Worm (Caenorhabditis elegans): ENCODE measurements around the gene F31F4.1.
A peak's percentile ranks its signal among the peaks of the same experiment; 100 is the strongest.

Gene F31F4.1

DNA sequence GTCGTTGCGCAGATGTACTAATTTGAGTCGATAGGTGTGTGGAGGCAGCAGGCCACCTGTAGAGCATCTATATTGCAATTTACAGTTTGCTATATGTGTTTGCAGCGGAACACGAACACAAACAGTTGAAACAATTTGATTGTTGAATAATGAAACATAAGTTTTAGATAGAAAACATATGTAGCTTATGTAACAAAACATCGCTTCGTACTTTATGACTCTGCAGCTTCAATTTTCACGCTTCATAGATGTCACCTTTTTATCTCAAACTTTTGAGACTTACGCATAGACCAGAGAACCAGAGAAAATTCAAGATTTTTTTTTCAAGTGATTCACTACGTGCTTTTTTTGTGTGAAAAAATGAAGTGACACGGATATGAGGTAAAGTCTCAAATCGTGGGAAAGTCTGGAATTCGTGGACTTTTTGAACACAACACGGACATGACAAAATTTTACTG, 40.1 kb downstream of the F31F4.1 start, which contains the start of gene fbxb-72 (continued):
- TF ChIP-seq saeg-2 (GFP tag; IDR thresholded peaks at IDR 0.05), result peak; percentile 74
- no peak for TF ChIP-seq ceh-44 (GFP tag; IDR thresholded peaks at IDR 0.05)
- TF ChIP-seq nhr-42 (GFP tag; IDR thresholded peaks at IDR 0.05), result peak; percentile 89
- no peak for TF ChIP-seq nhr-237 (tag; optimal IDR thresholded peaks at IDR 0.05)
- peak; percentile 96 for TF ChIP-seq nhr-10 (tag; optimal IDR thresholded peaks at IDR 0.05)
- no peak for TF ChIP-seq ztf-11 (tag; optimal IDR thresholded peaks at IDR 0.05)
- TF ChIP-seq daf-8 (GFP tag; IDR thresholded peaks at IDR 0.05), result no peak
- peak; percentile 95 for TF ChIP-seq aha-1 (tag)
- peak; percentile 67; the same call in 1 of the 2 replicates for TF ChIP-seq pha-4 (GFP tag; IDR thresholded peaks at IDR 0.05)
- no peak for TF ChIP-seq pha-4 (tag; optimal IDR thresholded peaks at IDR 0.05)
- TF ChIP-seq unc-39 (tag; optimal IDR thresholded peaks at IDR 0.05), result no peak
- TF ChIP-seq dmd-6 (GFP tag; IDR thresholded peaks at IDR 0.05), result no peak
- peak; percentile 45 for TF ChIP-seq nhr-28 (tag; optimal IDR thresholded peaks at IDR 0.05)
- TF ChIP-seq aly-2 (tag; optimal IDR thresholded peaks at IDR 0.05), result no peak
- TF ChIP-seq gei-8 (GFP tag; optimal IDR thresholded peaks at IDR 0.05), result peak; percentile 13
- TF ChIP-seq rbr-2 (tag; optimal IDR thresholded peaks at IDR 0.05), result peak; percentile 34
- TF ChIP-seq hif-1 (tag; optimal IDR thresholded peaks at IDR 0.05), result peak; percentile 59 to 65
- TF ChIP-seq ZK337.2 (GFP tag; IDR thresholded peaks at IDR 0.05), result no peak
- no peak for TF ChIP-seq ZK546.5 (tag; optimal IDR thresholded peaks at IDR 0.05)
- TF ChIP-seq dmd-8 (GFP tag; IDR thresholded peaks at IDR 0.05), result no peak
- TF ChIP-seq Y75B8A.6 (GFP tag; IDR thresholded peaks at IDR 0.05), result peak; percentile 69; the same call in 1 of the 2 replicates
- TF ChIP-seq hlh-30 (tag; optimal IDR thresholded peaks at IDR 0.05; ENCODE audit: insufficient read depth), result peak; percentile 43
- TF ChIP-seq lin-29 (GFP tag; IDR thresholded peaks at IDR 0.05), result no peak; the same call in 1 of the 2 replicates
- TF ChIP-seq ceh-32 (tag; optimal IDR thresholded peaks at IDR 0.05; ENCODE audit: poor library complexity), result no peak
- no peak for TF ChIP-seq set-16 (GFP tag; IDR thresholded peaks at IDR 0.05)
- peak; percentile 42 for TF ChIP-seq mxl-3 (GFP tag; optimal IDR thresholded peaks at IDR 0.05)
- no peak for TF ChIP-seq nhr-25 (tag; optimal IDR thresholded peaks at IDR 0.05; ENCODE audit: borderline replicate concordance, insufficient read depth)
- peak; percentile 93 for TF ChIP-seq nhr-6 (tag; optimal IDR thresholded peaks at IDR 0.05)
- TF ChIP-seq ceh-20 (GFP tag; IDR thresholded peaks at IDR 0.05), result peak; percentile 59
- TF ChIP-seq F37D6.2 (tag; optimal IDR thresholded peaks at IDR 0.05), result no peak
- TF ChIP-seq F26F4.8 (GFP tag; conservative IDR thresholded peaks at IDR 0.05), result no peak
- TF ChIP-seq php-3 (GFP tag; IDR thresholded peaks at IDR 0.05), result peak; percentile 76; the same call in 1 of the 2 replicates
- no peak for TF ChIP-seq lin-39 (tag; optimal IDR thresholded peaks at IDR 0.05)
- no peak for TF ChIP-seq jun-1 (tag; optimal IDR thresholded peaks at IDR 0.05)
- TF ChIP-seq daf-19 (GFP tag; conservative IDR thresholded peaks at IDR 0.05), result no peak
- TF ChIP-seq F44E2.7 (GFP tag; IDR thresholded peaks at IDR 0.05), result no peak
- peak; percentile 75 for TF ChIP-seq duxl-1 (tag; optimal IDR thresholded peaks at IDR 0.05; ENCODE audit: poor library complexity)
- no peak for TF ChIP-seq nhr-111 (GFP tag; optimal IDR thresholded peaks at IDR 0.05)
- no peak for TF ChIP-seq nhr-76 (tag; optimal IDR thresholded peaks at IDR 0.05)
- no peak for TF ChIP-seq madf-5 (GFP tag; IDR thresholded peaks at IDR 0.05)
- TF ChIP-seq mdl-1 (tag; optimal IDR thresholded peaks at IDR 0.05), result no peak
- peak; percentile 97 for TF ChIP-seq zfp-3 (GFP tag; conservative IDR thresholded peaks at IDR 0.05)
- TF ChIP-seq fkh-10 (GFP tag; optimal IDR thresholded peaks at IDR 0.05), result no peak
- TF ChIP-seq unc-130 (GFP tag; optimal IDR thresholded peaks at IDR 0.05), result no peak
- TF ChIP-seq ztf-7 (tag; optimal IDR thresholded peaks at IDR 0.05), result peak; percentile 66
- TF ChIP-seq sdz-12 (GFP tag; optimal IDR thresholded peaks at IDR 0.05), result no peak
- no peak for TF ChIP-seq fos-1 (tag; optimal IDR thresholded peaks at IDR 0.05)
- peak; percentile 24; the same call in 1 of the 2 replicates for TF ChIP-seq mxl-2 (GFP tag; conservative IDR thresholded peaks at IDR 0.05)
- TF ChIP-seq nhr-48 (tag; optimal IDR thresholded peaks at IDR 0.05), result peak; percentile 68
- peak; percentile 96 for TF ChIP-seq T26A8.4 (GFP tag; IDR thresholded peaks at IDR 0.05)
- no peak for TF ChIP-seq egl-43 (GFP tag; IDR thresholded peaks at IDR 0.05)
- peak; percentile 95 for TF ChIP-seq nhr-102 (tag; optimal IDR thresholded peaks at IDR 0.05)
